Worm (Caenorhabditis elegans) whole organism, L1 larva: Measurements from ENCODE around the gene C16D9.6.

Experiments used
- fkh-10 ChIP-seq: sonication (generic microtip); optimal IDR thresholded peaks from 2 replicates; lab custom pipeline; 2017; ENCODE audit warnings: missing biosample characterization, missing genetic modification reagents, missing genetic modification characterization
- fos-1 ChIP-seq: fragments of 150-350 bp; optimal IDR thresholded peaks from 2 replicates; lab custom pipeline; 2014; ENCODE audit warnings: missing biosample characterization, missing genetic modification characterization
- nhr-20 ChIP-seq: sonication (generic microtip); optimal IDR thresholded peaks from 2 replicates; lab custom pipeline; 2016; ENCODE audit warnings: mild to moderate bottlenecking, missing genetic modification characterization, missing compliant biosample characterization
- rnt-1 ChIP-seq: sonication (generic microtip); optimal IDR thresholded peaks from 2 replicates; lab custom pipeline; 2016; ENCODE audit warnings: mild to moderate bottlenecking, missing genetic modification characterization, moderate library complexity, missing compliant biosample characterization
- snu-23 ChIP-seq: sonication (generic microtip); optimal IDR thresholded peaks from 2 replicates; lab custom pipeline; 2016; ENCODE audit warnings: missing genetic modification characterization, missing compliant biosample characterization
- sup-37 ChIP-seq: fragments of 200-800 bp; sonication (Bioruptor generic); optimal IDR thresholded peaks from 2 replicates; lab custom pipeline; 2018; ENCODE audit warnings: mild to moderate bottlenecking, missing genetic modification characterization, missing compliant biosample characterization
- zag-1 ChIP-seq: fragments of 150-350 bp; optimal IDR thresholded peaks from 2 replicates; lab custom pipeline; 2014; ENCODE audit warnings: missing biosample characterization, missing genetic modification characterization

DNA sequence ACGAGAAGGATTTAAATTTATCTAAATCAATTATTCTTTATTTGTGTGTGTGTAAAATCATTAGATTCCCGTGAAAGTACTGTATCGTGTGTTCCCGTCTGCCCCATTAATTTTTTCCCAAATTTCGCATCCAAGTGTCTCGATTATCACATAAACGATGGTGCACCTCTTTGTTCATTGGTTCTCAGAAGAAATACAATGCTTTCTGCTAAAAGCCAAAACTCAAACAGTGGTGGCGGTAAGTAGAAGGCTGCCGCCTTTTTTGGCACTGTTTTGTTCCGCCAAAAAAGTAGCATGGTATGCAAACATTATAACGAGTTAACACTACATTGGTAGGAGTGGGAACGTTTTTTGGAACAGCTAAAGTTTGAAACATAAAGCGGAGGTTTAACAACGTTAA is 26.7 kb downstream of the C16D9.6 start:
- TF ChIP-seq fos-1 (tag; lab: Kevin White, UChicago) (no peak), sup-37 (GFP tag; lab: Kevin White, UChicago) (no peak), nhr-20 (tag; lab: Kevin White, UChicago) (no peak), snu-23 (no peak), fkh-10 (GFP tag; lab: Kevin White, UChicago) (no peak), rnt-1 (tag; lab: Kevin White, UChicago) (no peak), zag-1 (tag; lab: Kevin White, UChicago) (no peak)
